Worm (Caenorhabditis elegans) whole organism, young adult: ENCODE measurements around the gene chup-1.
A peak's percentile ranks its signal among the peaks of the same experiment; 100 is the strongest.

ENCODE experiments used
- B0261.1 ChIP-seq: sonication (generic microtip); optimal IDR thresholded peaks from 2 replicates; lab custom pipeline; 2016; ENCODE audit warnings: mild to moderate bottlenecking, missing genetic modification characterization, moderate library complexity, missing compliant biosample characterization
- C06A6.2 ChIP-seq: fragments of 200-800 bp; sonication (Bioruptor generic); conservative IDR thresholded peaks from 2 replicates; pipeline ENCODE4 v1.3.6; 2022; ENCODE audit warnings: missing genetic modification characterization, missing compliant biosample characterization
- C17E4.6 ChIP-seq: fragments of 200-800 bp; sonication (Bioruptor generic); IDR thresholded peaks from 2 replicates; pipeline ENCODE4 v1.3.6; 2022; ENCODE audit warnings: missing genetic modification reagents, missing genetic modification characterization, missing compliant biosample characterization
- F23B12.7 ChIP-seq: sonication (generic microtip); optimal IDR thresholded peaks from 2 replicates; lab custom pipeline; 2017; ENCODE audit warnings: missing genetic modification characterization, mild to moderate bottlenecking, missing compliant biosample characterization, antibody characterized with exemption, moderate library complexity; ENCODE audit not compliant: insufficient read depth
- F33H1.4 ChIP-seq: fragments of 200-800 bp; sonication (Bioruptor generic); IDR thresholded peaks from 2 replicates; pipeline ENCODE4 v1.3.6; 2022; ENCODE audit warnings: missing genetic modification reagents, missing genetic modification characterization, missing compliant biosample characterization
- F49E8.2 ChIP-seq: sonication (generic microtip); optimal IDR thresholded peaks from 3 replicates; lab custom pipeline; 2017; ENCODE audit warnings: missing genetic modification characterization, mild to moderate bottlenecking, missing compliant biosample characterization, antibody characterized with exemption, moderate library complexity; ENCODE audit not compliant: insufficient read depth
- F55B11.4 ChIP-seq: sonication (generic microtip); optimal IDR thresholded peaks from 2 replicates; lab custom pipeline; 2016; ENCODE audit warnings: missing compliant biosample characterization, missing genetic modification characterization, borderline replicate concordance; ENCODE audit not compliant: insufficient read depth
- F57A8.1 ChIP-seq: fragments of 200-800 bp; sonication (Bioruptor generic); optimal IDR thresholded peaks from 2 replicates; lab custom pipeline; 2018; ENCODE audit warnings: mild to moderate bottlenecking, missing genetic modification characterization, moderate library complexity, missing compliant biosample characterization
- ZK185.1 ChIP-seq: sonication (generic microtip); optimal IDR thresholded peaks from 2 replicates; lab custom pipeline; 2016; ENCODE audit warnings: mild to moderate bottlenecking, missing genetic modification characterization, missing compliant biosample characterization; ENCODE audit not compliant: poor library complexity, severe bottlenecking
- ama-1 ChIP-seq, 3 experiments: fragments of 150-350 bp in 1 of 3; sonication (generic microtip) in 2 of 3; optimal IDR thresholded peaks; 2 replicates each; lab custom pipeline; 2014 to 2018; ENCODE audit warnings: missing biosample characterization in 2 of 3, missing genetic modification characterization in 2 of 3, missing genetic modification reagents in 2 of 3
- aptf-3 ChIP-seq: fragments of 200-800 bp; sonication (Bioruptor generic); IDR thresholded peaks from 2 replicates; pipeline ENCODE4 v1.3.6; 2022; ENCODE audit warnings: missing genetic modification characterization, missing compliant biosample characterization
- attf-5 ChIP-seq: fragments of 200-800 bp; sonication (Bioruptor generic); optimal IDR thresholded peaks from 2 replicates; lab custom pipeline; 2018; ENCODE audit warnings: mild to moderate bottlenecking, missing genetic modification characterization, missing compliant biosample characterization
- cebp-1 ChIP-seq, 2 experiments: fragments of 200-800 bp in 1 of 2; sonication (Bioruptor generic) in 1 of 2; sonication (generic microtip) in 1 of 2; IDR thresholded peaks in 1 of 2; optimal IDR thresholded peaks in 1 of 2; 2 replicates each; pipeline versions ENCODE4 v1.3.6 to Lab custom; 2017 to 2022; ENCODE audit warnings: missing compliant biosample characterization in 2 of 2, missing genetic modification characterization in 2 of 2, mild to moderate bottlenecking in 1 of 2, missing genetic modification reagents in 1 of 2, moderate library complexity in 1 of 2
- ceh-100 ChIP-seq: fragments of 200-800 bp; sonication (Bioruptor generic); IDR thresholded peaks from 2 replicates; pipeline ENCODE4 v1.3.6; 2022; ENCODE audit warnings: missing genetic modification reagents, missing genetic modification characterization, missing compliant biosample characterization
- ceh-58 ChIP-seq: fragments of 200-800 bp; sonication (Bioruptor generic); IDR thresholded peaks from 2 replicates; pipeline ENCODE4 v1.3.6; 2022; ENCODE audit warnings: missing genetic modification characterization, missing compliant biosample characterization
- chd-7 ChIP-seq: sonication (generic microtip); optimal IDR thresholded peaks from 2 replicates; lab custom pipeline; 2016; ENCODE audit warnings: mild to moderate bottlenecking, missing genetic modification characterization, moderate library complexity, missing compliant biosample characterization
- die-1 ChIP-seq: sonication (generic microtip); optimal IDR thresholded peaks from 2 replicates; lab custom pipeline; 2016; ENCODE audit warnings: missing genotype, mild to moderate bottlenecking, missing genetic modification characterization, missing compliant biosample characterization
- dpl-1 ChIP-seq: fragments of 150-350 bp; optimal IDR thresholded peaks from 2 replicates; lab custom pipeline; 2014; ENCODE audit warnings: missing biosample characterization, missing genetic modification reagents, missing genetic modification characterization
- ekl-4 ChIP-seq: fragments of 200-800 bp; sonication (Bioruptor generic); IDR thresholded peaks from 2 replicates; pipeline ENCODE4 v1.3.6; 2022; ENCODE audit warnings: missing genetic modification reagents, missing genetic modification characterization, missing compliant biosample characterization
- fkh-3 ChIP-seq: sonication (generic microtip); optimal IDR thresholded peaks from 2 replicates; lab custom pipeline; 2016; ENCODE audit warnings: mild to moderate bottlenecking, missing genetic modification characterization, missing compliant biosample characterization
- gei-17 ChIP-seq: fragments of 200-800 bp; sonication (Bioruptor generic); optimal IDR thresholded peaks from 2 replicates; lab custom pipeline; 2018; ENCODE audit warnings: mild to moderate bottlenecking, missing genetic modification characterization, missing compliant biosample characterization
- hlh-12 ChIP-seq: sonication (generic microtip); optimal IDR thresholded peaks from 2 replicates; lab custom pipeline; 2016; ENCODE audit warnings: missing genetic modification characterization, missing compliant biosample characterization
- hlh-26 ChIP-seq: fragments of 200-800 bp; sonication (Bioruptor generic); conservative IDR thresholded peaks from 2 replicates; pipeline ENCODE4 v1.3.6; 2022; ENCODE audit warnings: missing genetic modification reagents, missing genetic modification characterization, missing compliant biosample characterization
- hrde-1 ChIP-seq: sonication (generic microtip); optimal IDR thresholded peaks from 2 replicates; lab custom pipeline; 2016; ENCODE audit warnings: missing genetic modification characterization, mild to moderate bottlenecking, missing compliant biosample characterization, moderate library complexity, missing genotype, missing genetic modification reagents, borderline replicate concordance
- let-526 ChIP-seq: fragments of 200-800 bp; sonication (Bioruptor generic); IDR thresholded peaks from 2 replicates; pipeline ENCODE4 v1.3.6; 2022; ENCODE audit warnings: missing genetic modification reagents, missing genetic modification characterization, missing compliant biosample characterization
- let-607 ChIP-seq, 2 experiments: fragments of 200-800 bp in 1 of 2; sonication (Bioruptor generic) in 1 of 2; sonication (generic microtip) in 1 of 2; optimal IDR thresholded peaks; 2 replicates each; lab custom pipeline; 2016 to 2018; ENCODE audit warnings: mild to moderate bottlenecking in 2 of 2, missing compliant biosample characterization in 2 of 2, missing genetic modification characterization in 2 of 2, moderate library complexity in 2 of 2, missing genotype in 1 of 2
- lin-40 ChIP-seq: sonication (generic microtip); optimal IDR thresholded peaks from 2 replicates; lab custom pipeline; 2016; ENCODE audit warnings: missing genetic modification characterization, mild to moderate bottlenecking, missing compliant biosample characterization, missing genotype, missing genetic modification reagents
- lin-54 ChIP-seq: fragments of 200-800 bp; sonication (Bioruptor generic); optimal IDR thresholded peaks from 2 replicates; lab custom pipeline; 2018; ENCODE audit warnings: mild to moderate bottlenecking, missing genetic modification characterization, missing compliant biosample characterization
- madf-3 ChIP-seq: fragments of 200-800 bp; sonication (Bioruptor generic); IDR thresholded peaks from 2 replicates; pipeline ENCODE4 v1.3.6; 2022; ENCODE audit warnings: missing genetic modification reagents, missing genetic modification characterization, missing compliant biosample characterization
- madf-6 ChIP-seq: fragments of 200-800 bp; sonication (Bioruptor generic); IDR thresholded peaks from 2 replicates; pipeline ENCODE4 v1.3.6; 2022; ENCODE audit warnings: missing genetic modification reagents, missing genetic modification characterization, missing compliant biosample characterization
- nfya-2 ChIP-seq: fragments of 200-800 bp; sonication (Bioruptor generic); IDR thresholded peaks from 2 replicates; pipeline ENCODE4 v1.3.6; 2022; ENCODE audit warnings: missing genetic modification reagents, missing genetic modification characterization, missing compliant biosample characterization
- nfyb-1 ChIP-seq: fragments of 200-800 bp; sonication (Bioruptor generic); IDR thresholded peaks from 2 replicates; pipeline ENCODE4 v1.3.6; 2022; ENCODE audit warnings: missing genetic modification reagents, missing genetic modification characterization, missing compliant biosample characterization
- nhr-90 ChIP-seq: sonication (generic microtip); optimal IDR thresholded peaks from 2 replicates; lab custom pipeline; 2016; ENCODE audit warnings: missing genotype, mild to moderate bottlenecking, missing genetic modification characterization, missing compliant biosample characterization
- pbrm-1 ChIP-seq: fragments of 200-800 bp; sonication (Bioruptor generic); IDR thresholded peaks from 2 replicates; pipeline ENCODE4 v1.3.6; 2022; ENCODE audit warnings: missing genetic modification reagents, missing genetic modification characterization, missing compliant biosample characterization
- repo-1 ChIP-seq: sonication (generic microtip); optimal IDR thresholded peaks from 2 replicates; lab custom pipeline; 2017; ENCODE audit warnings: mild to moderate bottlenecking, missing genetic modification characterization, missing compliant biosample characterization
- rpc-1 ChIP-seq, 2 experiments: fragments of 150-350 bp in 1 of 2; sonication (generic microtip) in 1 of 2; optimal IDR thresholded peaks; 2 replicates each; lab custom pipeline; 2014 to 2018; ENCODE audit warnings: missing biosample characterization in 1 of 2, missing genetic modification characterization in 1 of 2, missing genetic modification reagents in 1 of 2, missing genotype in 1 of 2
- snpc-1.1 ChIP-seq: sonication (generic microtip); optimal IDR thresholded peaks from 2 replicates; lab custom pipeline; 2017; ENCODE audit warnings: missing genetic modification characterization, mild to moderate bottlenecking, missing compliant biosample characterization, antibody characterized with exemption, moderate library complexity, missing genotype, missing genetic modification reagents; ENCODE audit not compliant: insufficient read depth
- snpc-3.4 ChIP-seq: sonication (generic microtip); optimal IDR thresholded peaks from 2 replicates; lab custom pipeline; 2017; ENCODE audit warnings: missing genetic modification characterization, mild to moderate bottlenecking, missing compliant biosample characterization, antibody characterized with exemption, moderate library complexity, missing genotype, missing genetic modification reagents
- snpc-4 ChIP-seq, 5 experiments: fragments of 150-350 bp in 1 of 5; sonication (generic microtip) in 4 of 5; optimal IDR thresholded peaks; 2 replicates each; lab custom pipeline; 2014 to 2018; ENCODE audit warnings: missing genetic modification characterization in 5 of 5, missing biosample characterization in 3 of 5, antibody characterized with exemption in 2 of 5, mild to moderate bottlenecking in 2 of 5, missing compliant biosample characterization in 2 of 5, missing genotype in 2 of 5, moderate library complexity in 2 of 5, missing genetic modification reagents in 1 of 5
- sptf-2 ChIP-seq: fragments of 200-800 bp; sonication (Bioruptor generic); optimal IDR thresholded peaks from 2 replicates; lab custom pipeline; 2018; ENCODE audit warnings: mild to moderate bottlenecking, missing genetic modification characterization, missing compliant biosample characterization
- tbx-9 ChIP-seq: sonication (generic microtip); optimal IDR thresholded peaks from 2 replicates; lab custom pipeline; 2016; ENCODE audit warnings: borderline replicate concordance, missing genetic modification characterization, inconsistent platforms, missing compliant biosample characterization
- unc-62 ChIP-seq: fragments of 150-350 bp; optimal IDR thresholded peaks from 2 replicates; lab custom pipeline; 2014; ENCODE audit warnings: missing biosample characterization, missing genetic modification reagents, missing genetic modification characterization
- xnd-1 ChIP-seq: sonication (generic microtip); optimal IDR thresholded peaks from 2 replicates; lab custom pipeline; 2016; ENCODE audit warnings: missing genotype, missing genetic modification reagents, missing genetic modification characterization, missing compliant biosample characterization
- ztf-18 ChIP-seq: sonication (generic microtip); optimal IDR thresholded peaks from 2 replicates; lab custom pipeline; 2016; ENCODE audit warnings: missing genotype, mild to moderate bottlenecking, missing genetic modification characterization, missing compliant biosample characterization

Gene chup-1

DNA sequence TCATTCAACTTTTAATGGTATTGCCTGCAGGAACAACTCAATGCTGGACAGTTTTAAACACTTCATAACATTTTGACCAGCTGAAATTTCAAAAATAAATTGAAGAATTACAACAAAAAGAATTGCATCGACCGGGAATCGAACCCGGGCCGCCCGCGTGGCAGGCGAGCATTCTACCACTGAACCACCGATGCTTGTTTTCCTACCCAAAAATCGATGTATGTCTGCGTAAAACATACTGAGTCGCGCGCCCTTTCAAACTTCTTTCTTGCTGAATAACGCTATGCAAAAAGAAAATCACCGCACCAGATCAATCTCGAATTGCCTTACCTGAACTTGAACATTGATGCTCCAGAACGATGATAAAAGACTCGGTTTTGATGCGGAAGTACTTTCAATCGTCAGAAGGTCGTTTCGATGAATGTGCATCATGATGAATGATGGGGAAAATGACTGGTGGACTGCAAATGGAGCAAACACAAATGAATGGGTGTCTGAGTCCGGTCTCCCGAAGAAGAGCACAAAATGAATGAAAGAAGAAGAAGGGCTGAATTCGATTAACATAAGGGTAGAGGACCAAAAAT, 4.8 kb downstream of the chup-1 start, which contains the start of gene R04E5.7 (continued):
- no peak for TF ChIP-seq F49E8.2 (tag; lab: Kevin White, UChicago)
- no peak for TF ChIP-seq fkh-3 (tag; lab: Kevin White, UChicago)
- TF ChIP-seq hlh-12, result no peak
- TF ChIP-seq pbrm-1, result peak; percentile 89
- peak; percentile 7 for TF ChIP-seq lin-54 (GFP tag; lab: Kevin White, UChicago)
- TF ChIP-seq let-526 (GFP tag; lab: Robert Waterston, UW), result 0 out of 2 replicates have a peak, but pooled peaks have one; percentile 17
- TF ChIP-seq attf-5 (GFP tag; lab: Kevin White, UChicago), result no peak
- peak; percentile 74 for TF ChIP-seq B0261.1 (tag; lab: Kevin White, UChicago)
- TF ChIP-seq ekl-4, result peak; percentile 58
- no peak for TF ChIP-seq ama-1 (optimal IDR thresholded peaks at IDR 0.05; lab: Kevin White, UChicago)
- TF ChIP-seq ama-1 (GFP tag; optimal IDR thresholded peaks at IDR 0.05; lab: Kevin White, UChicago), result peak in 1 of 2 experiments; percentile 23
- TF ChIP-seq ceh-100 (GFP tag; lab: Robert Waterston, UW), result no peak
- no peak for TF ChIP-seq nfyb-1
- no peak for TF ChIP-seq ceh-58 (GFP tag; lab: Robert Waterston, UW)
- no peak for TF ChIP-seq nfya-2 (GFP tag; lab: Robert Waterston, UW)
- TF ChIP-seq let-607 (tag; optimal IDR thresholded peaks at IDR 0.05; lab: Kevin White, UChicago), result no peak
- no peak for TF ChIP-seq aptf-3
- no peak for TF ChIP-seq F23B12.7 (tag; lab: Kevin White, UChicago)
- no peak for TF ChIP-seq F57A8.1
- TF ChIP-seq hlh-26, result no peak
- no peak for TF ChIP-seq gei-17 (GFP tag; lab: Kevin White, UChicago)
- TF ChIP-seq repo-1 (tag; lab: Kevin White, UChicago), result no peak
- no peak for TF ChIP-seq hrde-1 (tag; lab: Kevin White, UChicago)
- no peak for TF ChIP-seq tbx-9 (tag; lab: Kevin White, UChicago)
- TF ChIP-seq die-1 (tag; lab: Kevin White, UChicago), result peak; percentile 4
- TF ChIP-seq nhr-90 (tag; lab: Kevin White, UChicago), result peak; percentile 34
- peak; percentile 19 for TF ChIP-seq lin-40 (tag; lab: Kevin White, UChicago)
- no peak for TF ChIP-seq ZK185.1
- TF ChIP-seq chd-7, result peak; percentile 47
- TF ChIP-seq xnd-1 (tag; lab: Kevin White, UChicago), result no peak
- TF ChIP-seq rpc-1 (optimal IDR thresholded peaks at IDR 0.05; lab: Kevin White, UChicago), result peak; percentile 73
- TF ChIP-seq rpc-1 (tag; optimal IDR thresholded peaks at IDR 0.05; lab: Kevin White, UChicago), result peak; percentile 79
- TF ChIP-seq sptf-2 (GFP tag; lab: Kevin White, UChicago), result no peak
- no peak for TF ChIP-seq F55B11.4
- 0 out of 2 replicates have a peak, but pooled peaks have one; percentile 17 for TF ChIP-seq madf-3
- TF ChIP-seq C06A6.2, result no peak
- TF ChIP-seq ztf-18 (tag; lab: Kevin White, UChicago), result peak; percentile 26
- no peak for TF ChIP-seq unc-62 (GFP tag; lab: Kevin White, UChicago)
- TF ChIP-seq madf-6 (GFP tag; lab: Robert Waterston, UW), result peak; percentile 44; the same call in 1 of the 2 replicates
- TF ChIP-seq dpl-1, result no peak
- no peak for TF ChIP-seq snpc-3.4 (tag; lab: Kevin White, UChicago)
- TF ChIP-seq F33H1.4 (GFP tag; lab: Robert Waterston, UW), result no peak
- TF ChIP-seq cebp-1 (GFP tag; IDR thresholded peaks at IDR 0.05; lab: Robert Waterston, UW), result 0 out of 2 replicates have a peak, but pooled peaks have one; percentile 38
- TF ChIP-seq cebp-1 (tag; optimal IDR thresholded peaks at IDR 0.05; lab: Kevin White, UChicago), result peak; percentile 37
- peak; percentile 45 for TF ChIP-seq snpc-4 (GFP tag; optimal IDR thresholded peaks at IDR 0.05; lab: Kevin White, UChicago)
- peak in 2 of 4 experiments; percentile 7 to 55 for TF ChIP-seq snpc-4 (tag; optimal IDR thresholded peaks at IDR 0.05; lab: Kevin White, UChicago)
- TF ChIP-seq C17E4.6 (GFP tag; lab: Robert Waterston, UW), result no peak
- peak; percentile 9 for TF ChIP-seq snpc-1.1 (tag; lab: Kevin White, UChicago)
